Fruit fly (Drosophila melanogaster) whole organism, embryonic: ENCODE results near the gene Cpr23B.

Source experiments
- BtbVII ChIP-seq: fragments of 200-800 bp; sonication (Bioruptor generic); optimal IDR thresholded peaks from 3 replicates; lab custom pipeline; 2017; ENCODE audit warnings: missing biosample characterization, mild to moderate bottlenecking, missing genetic modification characterization
- Bteb2 ChIP-seq: fragments of 200-800 bp; sonication (Bioruptor generic); optimal IDR thresholded peaks from 2 replicates; lab custom pipeline; 2016; ENCODE audit warnings: missing biosample characterization, missing genetic modification characterization
- CG10462 ChIP-seq: fragments of 200-800 bp; sonication (Bioruptor generic); optimal IDR thresholded peaks from 2 replicates; lab custom pipeline; 2016; ENCODE audit warnings: missing biosample characterization, missing genetic modification characterization
- CG10543 ChIP-seq: fragments of 200-800 bp; sonication (Bioruptor generic); optimal IDR thresholded peaks from 3 replicates; lab custom pipeline; 2017; ENCODE audit warnings: missing biosample characterization, mild to moderate bottlenecking, missing genetic modification characterization, moderate library complexity
- CG10959 ChIP-seq: fragments of 200-800 bp; sonication (Bioruptor generic); IDR thresholded peaks from 2 replicates; pipeline ENCODE4 v1.3.6; 2022; ENCODE audit warnings: missing biosample characterization, missing genetic modification characterization
- CG11560 ChIP-seq: fragments of 200-800 bp; sonication (Bioruptor generic); IDR thresholded peaks from 3 replicates; pipeline ENCODE4 v1.3.6; 2022; ENCODE audit warnings: missing biosample characterization, missing genetic modification characterization
- CG13287 ChIP-seq: fragments of 200-800 bp; sonication (Bioruptor generic); IDR thresholded peaks from 2 replicates; pipeline ENCODE4 v1.3.6; 2022; ENCODE audit warnings: missing biosample characterization, missing genetic modification characterization; ENCODE audit not compliant: partially characterized antibody
- CG14667 ChIP-seq: fragments of 200-800 bp; sonication (Bioruptor generic); IDR thresholded peaks from 2 replicates; pipeline ENCODE4 v1.3.6; 2022; ENCODE audit warnings: missing biosample characterization, missing genetic modification characterization
- CG15479 ChIP-seq: fragments of 200-800 bp; sonication (Bioruptor generic); optimal IDR thresholded peaks from 3 replicates; lab custom pipeline; 2019; ENCODE audit warnings: missing biosample characterization, mild to moderate bottlenecking, missing genetic modification characterization, moderate library complexity
- CG32532 ChIP-seq: fragments of 200-800 bp; sonication (Bioruptor generic); IDR thresholded peaks from 2 replicates; pipeline ENCODE4 v1.3.6; 2022; ENCODE audit warnings: missing biosample characterization, missing genetic modification characterization
- CG3407 ChIP-seq: fragments of 200-800 bp; sonication (Bioruptor generic); optimal IDR thresholded peaks from 2 replicates; lab custom pipeline; 2018; ENCODE audit warnings: missing biosample characterization, mild to moderate bottlenecking, missing genetic modification characterization
- CG34422 ChIP-seq: fragments of 200-800 bp; sonication (Bioruptor generic); IDR thresholded peaks from 3 replicates; pipeline ENCODE4 v1.3.6; 2022; ENCODE audit warnings: missing biosample characterization, missing genetic modification characterization
- CG4424 ChIP-seq: fragments of 200-800 bp; sonication (Bioruptor generic); optimal IDR thresholded peaks from 3 replicates; lab custom pipeline; 2016; ENCODE audit warnings: missing biosample characterization, missing genetic modification characterization
- CG5180 ChIP-seq: fragments of 200-800 bp; sonication (Bioruptor generic); optimal IDR thresholded peaks from 3 replicates; lab custom pipeline; 2017; ENCODE audit warnings: missing biosample characterization, missing genetic modification characterization, mild to moderate bottlenecking, moderate library complexity, missing genetic modification reagents
- CG5953 ChIP-seq: fragments of 200-800 bp; sonication (Bioruptor generic); IDR thresholded peaks from 2 replicates; pipeline ENCODE4 v1.3.6; 2022; ENCODE audit warnings: missing biosample characterization, missing genetic modification characterization
- CG8359 ChIP-seq: fragments of 200-800 bp; sonication (Bioruptor generic); optimal IDR thresholded peaks from 2 replicates; lab custom pipeline; 2017; ENCODE audit warnings: missing biosample characterization, mild to moderate bottlenecking, missing genetic modification characterization, borderline replicate concordance
- Deaf1 ChIP-seq: fragments of 200-800 bp; optimal IDR thresholded peaks from 3 replicates; lab custom pipeline; 2019; ENCODE audit warnings: missing biosample characterization, mild to moderate bottlenecking, missing genetic modification characterization, moderate library complexity
- Dek ChIP-seq: fragments of 200-800 bp; sonication (Bioruptor generic); optimal IDR thresholded peaks from 3 replicates; lab custom pipeline; 2019; ENCODE audit warnings: missing biosample characterization, mild to moderate bottlenecking, missing genetic modification characterization, moderate library complexity
- Eip74EF ChIP-seq, 2 experiments: fragments of 200-800 bp in 1 of 2; fragments of >200 bp in 1 of 2; sonication (Bioruptor generic) in 1 of 2; optimal IDR thresholded peaks; 2 replicates each; lab custom pipeline; 2017 to 2019; ENCODE audit warnings: missing biosample characterization in 2 of 2, missing genetic modification characterization in 2 of 2, mild to moderate bottlenecking in 1 of 2, moderate library complexity in 1 of 2
- Elba2 ChIP-seq: fragments of 200-800 bp; sonication (Bioruptor generic); optimal IDR thresholded peaks from 3 replicates; lab custom pipeline; 2016; ENCODE audit warnings: missing biosample characterization, missing genetic modification characterization
- Gsc ChIP-seq: fragments of 200-800 bp; sonication (Bioruptor generic); IDR thresholded peaks from 2 replicates; pipeline ENCODE4 v1.3.6; 2022; ENCODE audit warnings: missing biosample characterization, missing genetic modification characterization
- Jarid2 ChIP-seq: fragments of 200-800 bp; sonication (Bioruptor generic); optimal IDR thresholded peaks from 3 replicates; lab custom pipeline; 2017; ENCODE audit warnings: mild to moderate bottlenecking, missing biosample characterization, missing genetic modification reagents, missing genetic modification characterization
- Lim3 ChIP-seq: fragments of 200-800 bp; sonication (Bioruptor generic); IDR thresholded peaks from 2 replicates; pipeline ENCODE4 v1.3.6; 2022; ENCODE audit warnings: missing biosample characterization, missing genetic modification characterization
- MBD-R2 ChIP-seq: fragments of 200-800 bp; sonication (Bioruptor generic); IDR thresholded peaks from 2 replicates; pipeline ENCODE4 v1.3.6; 2022; ENCODE audit warnings: missing biosample characterization, missing genetic modification characterization
- Med ChIP-seq: fragments of 200-800 bp; sonication (Bioruptor generic); peaks from one replicate; lab custom pipeline; 2016; ENCODE audit warnings: missing biosample characterization, missing genetic modification characterization, mild to moderate bottlenecking, inconsistent platforms, moderate library complexity
- Mrtf ChIP-seq: fragments of 200-800 bp; sonication (Bioruptor generic); IDR thresholded peaks from 3 replicates; pipeline ENCODE4 v1.3.6; 2022; ENCODE audit warnings: missing biosample characterization, missing genetic modification characterization
- NC2β ChIP-seq: fragments of 200-800 bp; sonication (Bioruptor generic); optimal IDR thresholded peaks from 2 replicates; lab custom pipeline; 2016; ENCODE audit warnings: missing biosample characterization, missing genetic modification characterization
- Nf-YB ChIP-seq: fragments of 200-800 bp; sonication (Bioruptor generic); optimal IDR thresholded peaks from 3 replicates; lab custom pipeline; 2019; ENCODE audit warnings: missing biosample characterization, mild to moderate bottlenecking, missing genetic modification characterization, moderate library complexity
- Pdp1 ChIP-seq, 2 experiments: fragments of 200-800 bp; sonication (Bioruptor generic); optimal IDR thresholded peaks; 3 replicates each; lab custom pipeline; 2016; ENCODE audit warnings: missing biosample characterization in 2 of 2, missing genetic modification characterization in 2 of 2, mild to moderate bottlenecking in 1 of 2, moderate library complexity in 1 of 2
- Rfx ChIP-seq: fragments of 200-800 bp; sonication (Bioruptor generic); IDR thresholded peaks from 2 replicates; pipeline ENCODE4 v1.3.6; 2022; ENCODE audit warnings: missing biosample characterization, missing genetic modification characterization
- Side ChIP-seq: fragments of 200-800 bp; sonication (Bioruptor generic); optimal IDR thresholded peaks from 2 replicates; lab custom pipeline; 2016; ENCODE audit warnings: missing biosample characterization, missing genetic modification characterization
- abd-A ChIP-seq: fragments of 200-800 bp; sonication (Bioruptor generic); optimal IDR thresholded peaks from 3 replicates; lab custom pipeline; 2019; ENCODE audit warnings: missing biosample characterization, mild to moderate bottlenecking, missing genetic modification characterization, moderate library complexity
- amos ChIP-seq: fragments of 200-800 bp; sonication (Bioruptor generic); IDR thresholded peaks from 2 replicates; pipeline ENCODE4 v1.3.6; 2022; ENCODE audit warnings: missing biosample characterization, missing genetic modification characterization; ENCODE audit not compliant: partially characterized antibody
- cad ChIP-seq: fragments of >200 bp; optimal IDR thresholded peaks from 2 replicates; lab custom pipeline; 2017; ENCODE audit warnings: missing biosample characterization, missing genetic modification characterization
- cwo ChIP-seq: fragments of 200-800 bp; sonication (Bioruptor generic); optimal IDR thresholded peaks from 3 replicates; lab custom pipeline; 2017; ENCODE audit warnings: missing biosample characterization, missing genetic modification characterization, mild to moderate bottlenecking, moderate library complexity, missing genetic modification reagents
- en ChIP-seq: fragments of 200-800 bp; sonication (Bioruptor generic); optimal IDR thresholded peaks from 2 replicates; lab custom pipeline; 2016; ENCODE audit warnings: missing biosample characterization, missing genetic modification characterization
- ewg ChIP-seq: fragments of 200-800 bp; sonication (Bioruptor generic); optimal IDR thresholded peaks from 3 replicates; lab custom pipeline; 2017; ENCODE audit warnings: mild to moderate bottlenecking, missing biosample characterization, missing genetic modification reagents, missing genetic modification characterization
- fd96Cb ChIP-seq: fragments of 200-800 bp; sonication (Bioruptor generic); optimal IDR thresholded peaks from 2 replicates; lab custom pipeline; 2018; ENCODE audit warnings: missing biosample characterization, mild to moderate bottlenecking, missing genetic modification characterization, moderate library complexity
- gce ChIP-seq: fragments of 200-800 bp; sonication (Bioruptor generic); IDR thresholded peaks from 3 replicates; pipeline ENCODE4 v1.3.6; 2022; ENCODE audit warnings: missing biosample characterization, missing genetic modification characterization
- insv ChIP-seq, 2 experiments: fragments of 200-800 bp; sonication (Bioruptor generic); optimal IDR thresholded peaks; 3 replicates each; lab custom pipeline; 2016 to 2018; ENCODE audit warnings: missing biosample characterization in 2 of 2, missing genetic modification characterization in 2 of 2
- jing ChIP-seq: fragments of 200-800 bp; sonication (Bioruptor generic); optimal IDR thresholded peaks from 2 replicates; lab custom pipeline; 2018; ENCODE audit warnings: missing biosample characterization, mild to moderate bottlenecking, missing genetic modification characterization
- knrl ChIP-seq: fragments of 200-800 bp; sonication (Bioruptor generic); IDR thresholded peaks from 3 replicates; pipeline ENCODE4 v1.3.6; 2022; ENCODE audit warnings: missing biosample characterization, missing genetic modification characterization; ENCODE audit not compliant: partially characterized antibody
- lab ChIP-seq: fragments of 200-800 bp; sonication (Bioruptor generic); optimal IDR thresholded peaks from 3 replicates; lab custom pipeline; 2017; ENCODE audit warnings: missing biosample characterization, missing genetic modification characterization, mild to moderate bottlenecking, moderate library complexity, missing genetic modification reagents
- onecut ChIP-seq: fragments of 200-800 bp; sonication (Bioruptor generic); IDR thresholded peaks from 2 replicates; pipeline ENCODE4 v1.3.6; 2022; ENCODE audit warnings: missing biosample characterization, missing genetic modification characterization
- repo ChIP-seq: fragments of 200-800 bp; sonication (Bioruptor generic); optimal IDR thresholded peaks from 2 replicates; lab custom pipeline; 2016; ENCODE audit warnings: missing biosample characterization, missing genetic modification characterization
- sc ChIP-seq, 3 experiments: fragments of >200 bp in 2 of 3; fragments of 200-800 bp in 1 of 3; sonication (Bioruptor generic) in 1 of 3; optimal IDR thresholded peaks; 2 replicates in 2 of 3; 3 replicates in 1 of 3; lab custom pipeline; 2017; ENCODE audit warnings: mild to moderate bottlenecking in 1 of 3, missing biosample characterization in 1 of 3, missing genetic modification characterization in 1 of 3, missing genetic modification reagents in 1 of 3
- sim ChIP-seq: fragments of 200-800 bp; sonication (Bioruptor generic); IDR thresholded peaks from 2 replicates; pipeline ENCODE4 v1.3.6; 2022; ENCODE audit warnings: missing biosample characterization, missing genetic modification characterization
- zfh2 ChIP-seq: fragments of 200-800 bp; sonication (Bioruptor generic); optimal IDR thresholded peaks from 2 replicates; lab custom pipeline; 2016; ENCODE audit warnings: missing biosample characterization, missing genetic modification characterization

Cpr23B gene

dm6 chr2L:2808038-2808699 is 30.0 kb upstream of the Cpr23B start (continued):
- no peak for TF ChIP-seq gce (GFP tag; lab: Robert Waterston, UW)
- TF ChIP-seq CG5953 (GFP tag; lab: Robert Waterston, UW), result no peak
- no peak for TF ChIP-seq en (GFP tag; lab: Kevin White, UChicago)
- no peak for TF ChIP-seq CG3407 (GFP tag; lab: Kevin White, UChicago)
- TF ChIP-seq CG13287 (GFP tag; lab: Robert Waterston, UW), result peak; percentile 37; the same call in 1 of the 2 replicates
- TF ChIP-seq ewg (GFP tag; lab: Kevin White, UChicago), result no peak
- TF ChIP-seq Eip74EF (GFP tag; optimal IDR thresholded peaks at IDR 0.05; lab: Kevin White, UChicago), result no peak
- no peak for TF ChIP-seq Side (GFP tag; lab: Kevin White, UChicago)
- no peak for TF ChIP-seq BtbVII
- no peak for TF ChIP-seq CG10959
- no peak for TF ChIP-seq Lim3
- TF ChIP-seq Rfx (GFP tag; lab: Robert Waterston, UW), result no peak
- no peak for TF ChIP-seq Dek (tag; lab: Kevin White, UChicago)
- TF ChIP-seq Gsc (GFP tag; lab: Robert Waterston, UW), result no peak
- TF ChIP-seq CG5180, result peak; percentile 95
- TF ChIP-seq CG34422 (GFP tag; lab: Robert Waterston, UW), result no peak
- TF ChIP-seq CG10543, result peak; percentile 4
- peak; percentile 99 for TF ChIP-seq Deaf1 (tag; lab: Kevin White, UChicago)
- TF ChIP-seq CG15479 (GFP tag; lab: Kevin White, UChicago), result no peak
- TF ChIP-seq MBD-R2, result no peak
- peak; percentile 38 for TF ChIP-seq cwo (GFP tag; lab: Kevin White, UChicago)
- no peak for TF ChIP-seq onecut (GFP tag; lab: Robert Waterston, UW)
- no peak for TF ChIP-seq fd96Cb (tag; lab: Kevin White, UChicago)
- TF ChIP-seq knrl, result 0 out of 3 replicates have a peak, but pooled peaks have one; percentile 21
- TF ChIP-seq CG32532 (GFP tag; lab: Robert Waterston, UW), result peak; percentile 21; the same call in 1 of the 2 replicates
- no peak for TF ChIP-seq sim
- TF ChIP-seq sc (optimal IDR thresholded peaks at IDR 0.05; lab: Kevin White, UChicago), result no peak
- TF ChIP-seq sc (GFP tag; optimal IDR thresholded peaks at IDR 0.05; lab: Kevin White, UChicago), result no peak
- no peak for TF ChIP-seq NC2β
- TF ChIP-seq Med (GFP tag; lab: Kevin White, UChicago), result peak; percentile 58
- TF ChIP-seq zfh2 (GFP tag; lab: Kevin White, UChicago), result no peak
- TF ChIP-seq Elba2 (GFP tag; lab: Kevin White, UChicago), result no peak
- TF ChIP-seq Nf-YB (GFP tag; lab: Kevin White, UChicago), result peak; percentile 44
- TF ChIP-seq CG4424, result no peak
- TF ChIP-seq Jarid2 (GFP tag; lab: Kevin White, UChicago), result peak; percentile 56
- no peak for TF ChIP-seq abd-A (tag; lab: Kevin White, UChicago)
- TF ChIP-seq repo, result no peak
- TF ChIP-seq cad (GFP tag; lab: Kevin White, UChicago), result peak; percentile 73
- TF ChIP-seq Mrtf (GFP tag; lab: Robert Waterston, UW), result no peak
- no peak for TF ChIP-seq insv (GFP tag; optimal IDR thresholded peaks at IDR 0.05; lab: Kevin White, UChicago)
- TF ChIP-seq CG8359 (GFP tag; lab: Kevin White, UChicago), result no peak
- no peak for TF ChIP-seq Bteb2
- peak; percentile 13; the same call in 1 of the 2 replicates for TF ChIP-seq amos
- TF ChIP-seq CG10462 (GFP tag; lab: Kevin White, UChicago), result no peak
- TF ChIP-seq lab (GFP tag; lab: Kevin White, UChicago), result peak; percentile 75
- peak; percentile 55 for TF ChIP-seq jing (GFP tag; lab: Kevin White, UChicago)
- peak in 1 of 2 experiments; percentile 33 for TF ChIP-seq Pdp1 (GFP tag; optimal IDR thresholded peaks at IDR 0.05; lab: Kevin White, UChicago)
- TF ChIP-seq CG14667, result no peak
- TF ChIP-seq CG11560 (tag; lab: Robert Waterston, UW), result no peak
